Worm (Caenorhabditis elegans) whole organism, L4 larva: ENCODE data around the gene perm-2.

Source experiments
- F49E8.2 ChIP-seq: sonication (generic microtip); optimal IDR thresholded peaks from 2 replicates; lab custom pipeline; 2016; ENCODE audit warnings: missing compliant biosample characterization, mild to moderate bottlenecking, missing genetic modification characterization, borderline replicate concordance
- R02D3.7 ChIP-seq: fragments of 150-350 bp; sonication (generic microtip); optimal IDR thresholded peaks from 3 replicates; lab custom pipeline; 2014; ENCODE audit warnings: missing biosample characterization, missing genetic modification characterization
- aly-2 ChIP-seq: sonication (generic microtip); optimal IDR thresholded peaks from 2 replicates; lab custom pipeline; 2018; ENCODE audit warnings: missing biosample characterization, missing genetic modification characterization
- ama-1 ChIP-seq: fragments of 150-350 bp; optimal IDR thresholded peaks from 2 replicates; lab custom pipeline; 2014; ENCODE audit warnings: inconsistent platforms, mixed read lengths
- attf-4 ChIP-seq: sonication (generic microtip); optimal IDR thresholded peaks from 3 replicates; lab custom pipeline; 2017; ENCODE audit warnings: missing biosample characterization, missing genetic modification characterization
- ceh-82 ChIP-seq: sonication (generic microtip); optimal IDR thresholded peaks from 2 replicates; lab custom pipeline; 2017; ENCODE audit warnings: missing biosample characterization, missing genetic modification characterization
- dpl-1 ChIP-seq: fragments of 150-350 bp; optimal IDR thresholded peaks from 2 replicates; lab custom pipeline; 2014; ENCODE audit warnings: missing biosample characterization, missing genetic modification reagents, missing genetic modification characterization
- fkh-10 ChIP-seq: fragments of 150-350 bp; optimal IDR thresholded peaks from 2 replicates; lab custom pipeline; 2014; ENCODE audit warnings: missing biosample characterization, missing genetic modification reagents, missing genetic modification characterization
- nhr-237 ChIP-seq: sonication (generic microtip); optimal IDR thresholded peaks from 2 replicates; lab custom pipeline; 2017; ENCODE audit warnings: missing biosample characterization, missing genetic modification characterization
- nhr-6 ChIP-seq: fragments of 150-350 bp; optimal IDR thresholded peaks from 2 replicates; lab custom pipeline; 2014; ENCODE audit warnings: missing biosample characterization, missing genetic modification characterization
- php-3 ChIP-seq: fragments of 200-800 bp; sonication (Bioruptor generic); IDR thresholded peaks from 2 replicates; pipeline ENCODE4 v1.3.6; 2022; ENCODE audit warnings: missing genetic modification reagents, missing genetic modification characterization, missing compliant biosample characterization
- skn-1 ChIP-seq: fragments of 150-350 bp; optimal IDR thresholded peaks from 2 replicates; lab custom pipeline; 2014; ENCODE audit warnings: missing biosample characterization, missing genetic modification characterization
- snpc-4 ChIP-seq: fragments of 150-350 bp; optimal IDR thresholded peaks from 2 replicates; lab custom pipeline; 2014; ENCODE audit warnings: missing biosample characterization, missing genetic modification characterization
- ztf-11 ChIP-seq: fragments of 150-350 bp; optimal IDR thresholded peaks from 2 replicates; lab custom pipeline; 2014; ENCODE audit warnings: missing biosample characterization, missing genetic modification characterization

ce11 chrIV:1174411-1174810, 47.8 kb downstream of the perm-2 start:
- TF ChIP-seq php-3 (no peak), ceh-82 (no peak), dpl-1 (no peak), R02D3.7 (tag; lab: Kevin White, UChicago) (no peak), nhr-237 (tag; lab: Kevin White, UChicago) (no peak), aly-2 (tag; lab: Kevin White, UChicago) (no peak), nhr-6 (tag; lab: Kevin White, UChicago) (no peak), fkh-10 (GFP tag; lab: Kevin White, UChicago) (no peak), ama-1 (lab: Kevin White, UChicago) (no peak), snpc-4 (tag; lab: Kevin White, UChicago) (no peak), attf-4 (tag; lab: Kevin White, UChicago) (no peak), F49E8.2 (tag; lab: Kevin White, UChicago) (no peak), skn-1 (tag; lab: Kevin White, UChicago) (no peak), ztf-11 (tag; lab: Kevin White, UChicago) (no peak)
